Fruit fly (Drosophila melanogaster) whole organism, embryonic: ENCODE data around the gene Nak.

Experiments
- CG1024 ChIP-seq: fragments of 200-800 bp; sonication (Bioruptor generic); IDR thresholded peaks from 2 replicates; pipeline ENCODE4 v1.3.6; 2022; ENCODE audit warnings: missing biosample characterization, missing genetic modification characterization
- CG14965 ChIP-seq: fragments of 200-800 bp; sonication (Bioruptor generic); optimal IDR thresholded peaks from 2 replicates; lab custom pipeline; 2016; ENCODE audit warnings: missing biosample characterization, missing genetic modification characterization, borderline replicate concordance
- H15 ChIP-seq: fragments of 200-800 bp; sonication (Bioruptor generic); IDR thresholded peaks from 3 replicates; pipeline ENCODE4 v1.3.6; 2022; ENCODE audit warnings: missing biosample characterization, missing genetic modification characterization
- disco-r ChIP-seq: fragments of 200-800 bp; sonication (Bioruptor generic); optimal IDR thresholded peaks from 2 replicates; lab custom pipeline; 2016; ENCODE audit warnings: missing biosample characterization, missing genetic modification characterization
- dmrt11E ChIP-seq: fragments of 200-800 bp; sonication (Bioruptor generic); optimal IDR thresholded peaks from 3 replicates; lab custom pipeline; 2018; ENCODE audit warnings: missing biosample characterization, mild to moderate bottlenecking, missing genetic modification characterization, moderate library complexity
- knrl ChIP-seq: fragments of 200-800 bp; sonication (Bioruptor generic); IDR thresholded peaks from 3 replicates; pipeline ENCODE4 v1.3.6; 2022; ENCODE audit warnings: missing biosample characterization, missing genetic modification characterization; ENCODE audit not compliant: partially characterized antibody
- nmo ChIP-seq: fragments of 200-800 bp; sonication (Bioruptor generic); optimal IDR thresholded peaks from 2 replicates; lab custom pipeline; 2018; ENCODE audit warnings: missing biosample characterization, mild to moderate bottlenecking, missing genetic modification characterization, moderate library complexity
- usp ChIP-seq: fragments of >200 bp; optimal IDR thresholded peaks from 2 replicates; lab custom pipeline; 2017; ENCODE audit warnings: missing biosample characterization, missing genetic modification characterization

DNA sequence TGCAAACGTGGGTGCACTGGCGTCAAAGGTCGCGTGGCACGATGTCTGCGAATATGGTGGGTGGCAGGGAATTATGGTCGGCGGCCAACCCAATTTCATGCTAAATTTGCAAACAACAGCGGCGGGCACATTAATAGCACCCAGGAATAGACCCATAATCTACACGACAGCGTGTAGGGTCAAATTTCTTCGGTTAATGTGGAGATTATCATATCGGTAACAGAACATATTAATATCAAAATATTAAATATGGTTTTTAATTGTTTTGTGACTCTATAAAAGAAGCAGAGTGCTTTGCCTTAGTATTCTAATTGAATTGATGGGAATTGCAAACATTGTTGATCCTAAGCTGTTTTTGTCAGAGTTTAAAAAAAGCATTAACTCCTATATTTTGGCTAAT lies 10.4 kb upstream of the Nak start:
- no peak for TF ChIP-seq knrl (GFP tag; lab: Robert Waterston, UW)
- TF ChIP-seq CG1024 (GFP tag; lab: Robert Waterston, UW), result no peak
- no peak for TF ChIP-seq CG14965 (GFP tag; lab: Kevin White, UChicago)
- no peak for TF ChIP-seq usp (GFP tag; lab: Kevin White, UChicago)
- TF ChIP-seq nmo, result no peak
- no peak for TF ChIP-seq H15 (GFP tag; lab: Robert Waterston, UW)
- TF ChIP-seq dmrt11E (tag; lab: Kevin White, UChicago), result no peak
- no peak for TF ChIP-seq disco-r (GFP tag; lab: Kevin White, UChicago)
